Fruit fly (Drosophila melanogaster): ENCODE results near the gene Cand1.

- TF ChIP-seq EcR (GFP tag; optimal IDR thresholded peaks at IDR 0.05) (no peak), usp (GFP tag; optimal IDR thresholded peaks at IDR 0.05) (no peak), Dll (optimal IDR thresholded peaks at IDR 0.05) (no peak), CG8478 (optimal IDR thresholded peaks at IDR 0.05) (no peak)
These were observed 8.6 kb downstream of the Cand1 start, which contains the start of gene CG34367 for dm6 chr2L:10353871-10354270.

Measured in whole organism.